Fruit fly (Drosophila melanogaster) whole organism, pupa: ENCODE data around the gene Surf1.

Experiments
- CG10348 ChIP-seq: fragments of 200-800 bp; sonication (Bioruptor generic); IDR thresholded peaks from 2 replicates; pipeline ENCODE4 v1.3.6; 2022; ENCODE audit warnings: missing biosample characterization, missing genetic modification characterization
- CG12605 ChIP-seq: fragments of 200-800 bp; sonication (Bioruptor generic); IDR thresholded peaks from 2 replicates; pipeline ENCODE4 v1.3.6; 2022; ENCODE audit warnings: missing biosample characterization, missing genetic modification characterization
- CG13204 ChIP-seq: fragments of 200-800 bp; sonication (Bioruptor generic); optimal IDR thresholded peaks from 2 replicates; lab custom pipeline; 2018; ENCODE audit warnings: missing biosample characterization, mild to moderate bottlenecking, missing genetic modification characterization, moderate library complexity
- CG14655 ChIP-seq: fragments of 200-800 bp; sonication (Bioruptor generic); optimal IDR thresholded peaks from 3 replicates; lab custom pipeline; 2017; ENCODE audit warnings: mild to moderate bottlenecking, missing biosample characterization, missing genetic modification reagents, missing genetic modification characterization
- CG15710 ChIP-seq: fragments of 200-800 bp; sonication (Bioruptor generic); optimal IDR thresholded peaks from 2 replicates; lab custom pipeline; 2018; ENCODE audit warnings: missing biosample characterization, mild to moderate bottlenecking, missing genetic modification characterization, moderate library complexity
- CG17806 ChIP-seq: fragments of 200-800 bp; sonication (Bioruptor generic); optimal IDR thresholded peaks from 2 replicates; lab custom pipeline; 2018; ENCODE audit warnings: missing biosample characterization, mild to moderate bottlenecking, missing genetic modification characterization, moderate library complexity
- CG32121 ChIP-seq: fragments of 200-800 bp; sonication (Bioruptor generic); IDR thresholded peaks from 2 replicates; pipeline ENCODE4 v1.3.6; 2022; ENCODE audit warnings: missing biosample characterization, missing genetic modification characterization
- CG34367 ChIP-seq: fragments of 200-800 bp; sonication (Bioruptor generic); optimal IDR thresholded peaks from 2 replicates; lab custom pipeline; 2018; ENCODE audit warnings: missing biosample characterization, mild to moderate bottlenecking, missing genetic modification characterization
- CG4496 ChIP-seq: fragments of 200-800 bp; sonication (Bioruptor generic); IDR thresholded peaks from 3 replicates; pipeline ENCODE4 v1.3.6; 2022; ENCODE audit warnings: missing biosample characterization, missing genetic modification characterization
- CG8159 ChIP-seq: fragments of 200-800 bp; sonication (Bioruptor generic); optimal IDR thresholded peaks from 3 replicates; lab custom pipeline; 2018; ENCODE audit warnings: missing biosample characterization, mild to moderate bottlenecking, missing genetic modification characterization, moderate library complexity
- CG8301 ChIP-seq: fragments of 200-800 bp; sonication (Bioruptor generic); optimal IDR thresholded peaks from 2 replicates; lab custom pipeline; 2018; ENCODE audit warnings: missing biosample characterization, mild to moderate bottlenecking, missing genetic modification characterization
- CG9948 ChIP-seq: fragments of 200-800 bp; sonication (Bioruptor generic); optimal IDR thresholded peaks from 2 replicates; lab custom pipeline; 2018; ENCODE audit warnings: missing biosample characterization, mild to moderate bottlenecking, missing genetic modification characterization, moderate library complexity
- D1 ChIP-seq: fragments of 200-800 bp; sonication (Bioruptor generic); optimal IDR thresholded peaks from 2 replicates; lab custom pipeline; 2018; ENCODE audit warnings: missing biosample characterization, mild to moderate bottlenecking, missing genetic modification characterization, moderate library complexity
- EcR ChIP-seq: fragments of 200-800 bp; sonication (Bioruptor generic); optimal IDR thresholded peaks from 3 replicates; lab custom pipeline; 2019; ENCODE audit warnings: missing biosample characterization, missing genetic modification characterization, mild to moderate bottlenecking, moderate library complexity, missing genetic modification reagents
- Ets98B ChIP-seq: fragments of 200-800 bp; sonication (Bioruptor generic); IDR thresholded peaks from 2 replicates; pipeline ENCODE4 v1.3.6; 2022; ENCODE audit warnings: missing biosample characterization, missing genetic modification characterization
- Pif1A ChIP-seq: fragments of 200-800 bp; sonication (Bioruptor generic); optimal IDR thresholded peaks from 3 replicates; lab custom pipeline; 2016; ENCODE audit warnings: missing biosample characterization, missing genetic modification characterization
- Pif1B ChIP-seq: fragments of 200-800 bp; sonication (Bioruptor generic); optimal IDR thresholded peaks from 3 replicates; lab custom pipeline; 2016; ENCODE audit warnings: missing biosample characterization, missing genetic modification characterization
- Snoo ChIP-seq: fragments of 200-800 bp; sonication (Bioruptor generic); optimal IDR thresholded peaks from 3 replicates; lab custom pipeline; 2017; ENCODE audit warnings: missing biosample characterization, mild to moderate bottlenecking, missing genetic modification characterization, inconsistent platforms
- fd96Ca ChIP-seq: fragments of 200-800 bp; sonication (Bioruptor generic); IDR thresholded peaks from 3 replicates; pipeline ENCODE4 v1.3.6; 2022; ENCODE audit warnings: missing biosample characterization, missing genetic modification characterization
- gl ChIP-seq: fragments of 200-800 bp; sonication (Bioruptor generic); optimal IDR thresholded peaks from 2 replicates; lab custom pipeline; 2018; ENCODE audit warnings: missing biosample characterization, mild to moderate bottlenecking, missing genetic modification characterization
- rn ChIP-seq: fragments of 200-800 bp; sonication (Bioruptor generic); IDR thresholded peaks from 2 replicates; pipeline ENCODE4 v1.3.6; 2022; ENCODE audit warnings: missing biosample characterization, missing genetic modification characterization

The Surf1 gene

DNA sequence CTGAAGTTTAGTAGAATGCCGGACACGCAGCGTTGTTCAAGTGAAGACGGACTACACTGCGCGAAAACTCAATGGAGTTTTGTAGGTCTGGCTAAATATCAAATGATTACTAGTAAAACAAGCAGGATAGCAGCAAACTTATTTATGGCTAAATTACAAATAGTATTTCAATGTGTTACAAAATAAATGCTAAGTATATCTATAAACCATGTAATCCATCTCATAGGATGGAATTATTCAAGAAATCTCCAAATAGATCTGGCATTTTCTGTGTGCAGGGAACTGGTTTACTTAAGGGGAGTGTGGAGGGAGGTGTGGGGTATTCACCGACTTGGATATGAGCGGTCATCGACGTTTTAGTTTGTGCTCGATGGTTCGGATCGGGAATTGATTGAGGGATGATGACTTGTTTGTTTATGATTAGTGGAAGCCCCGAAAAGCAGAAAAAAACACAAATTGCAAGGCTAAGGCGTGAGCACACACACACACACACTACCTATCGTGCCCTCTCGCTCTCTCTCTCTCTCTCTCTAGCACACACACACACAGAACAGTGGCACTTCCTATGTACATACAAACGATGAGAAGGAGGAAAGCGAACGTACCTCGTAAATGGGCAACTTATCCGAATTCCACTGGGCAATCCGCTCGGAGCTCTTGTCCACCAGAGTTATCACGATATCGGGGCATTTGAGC lies 5.8 kb downstream of the Surf1 start:
- peak; percentile 87 for TF ChIP-seq CG14655 (GFP tag; lab: Kevin White, UChicago)
- peak; percentile 55; the same call in 1 of the 2 replicates for TF ChIP-seq CG32121 (GFP tag; lab: Robert Waterston, UW)
- TF ChIP-seq CG15710 = peak; percentile 84
- peak; percentile 87 for TF ChIP-seq CG8301 (tag; lab: Kevin White, UChicago)
- TF ChIP-seq fd96Ca = no peak
- TF ChIP-seq Snoo (tag; lab: Kevin White, UChicago) = peak; percentile 45
- TF ChIP-seq CG8159 (tag; lab: Kevin White, UChicago) = peak; percentile 84
- TF ChIP-seq gl (tag; lab: Kevin White, UChicago) = peak; percentile 66
- peak; percentile 57 for TF ChIP-seq Pif1B (GFP tag; lab: Kevin White, UChicago)
- peak; percentile 63; the same call in 1 of the 2 replicates for TF ChIP-seq CG12605 (GFP tag; lab: Robert Waterston, UW)
- peak; percentile 80 for TF ChIP-seq CG17806 (tag; lab: Kevin White, UChicago)
- TF ChIP-seq Pif1A (GFP tag; lab: Kevin White, UChicago) = peak; percentile 82
- no peak for TF ChIP-seq CG10348
- peak; percentile 77 for TF ChIP-seq Ets98B (GFP tag; lab: Robert Waterston, UW)
- TF ChIP-seq CG34367 = peak; percentile 82
- no peak for TF ChIP-seq rn (GFP tag; lab: Robert Waterston, UW)
- peak; percentile 92 for TF ChIP-seq CG9948
- no peak for TF ChIP-seq D1 (tag; lab: Kevin White, UChicago)
- peak; percentile 66 for TF ChIP-seq CG13204 (GFP tag; lab: Kevin White, UChicago)
- peak; percentile 95 for TF ChIP-seq EcR (GFP tag; lab: Kevin White, UChicago)
- peak; percentile 71 for TF ChIP-seq CG4496 (GFP tag; lab: Robert Waterston, UW)

DNA sequence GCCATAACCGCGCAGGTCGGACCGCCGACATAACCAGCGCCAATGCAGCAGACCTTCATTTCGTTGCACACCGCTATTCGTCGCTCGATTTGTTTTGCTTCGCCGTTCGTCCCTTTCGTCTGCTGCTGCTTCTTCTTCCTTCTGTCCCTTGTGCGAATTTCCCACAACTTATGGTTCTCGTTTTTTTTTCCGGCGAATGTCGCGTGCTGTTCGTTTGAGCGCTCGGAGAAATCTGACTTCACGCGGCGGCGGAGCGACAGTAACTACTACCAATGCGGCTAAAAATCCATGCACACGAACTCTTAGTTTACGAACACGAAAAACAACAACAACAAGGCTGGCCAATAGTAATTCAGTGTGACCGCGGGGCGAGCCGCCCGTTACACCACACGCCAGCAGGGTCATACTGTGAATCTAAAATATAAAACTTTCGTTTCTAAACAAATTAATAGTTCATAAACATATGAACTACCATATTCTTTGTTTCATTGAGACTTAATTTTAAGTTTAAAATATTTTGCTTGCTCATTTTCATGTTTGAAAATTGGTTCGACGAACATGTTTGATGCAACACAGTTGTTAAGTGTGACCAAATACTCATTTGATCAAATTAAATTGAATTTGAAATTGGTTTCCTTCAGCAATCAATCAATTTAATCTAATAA lies 6.5 kb downstream of the Surf1 start, which contains the start of gene sgl:
Gene sgl (minus strand): TSS at position 271 of the 665 bp plus-strand sequence.
- TF ChIP-seq CG8301 (tag; lab: Kevin White, UChicago) = peak; percentile 28
- peak; percentile 51 for TF ChIP-seq Snoo (tag; lab: Kevin White, UChicago)
- TF ChIP-seq CG14655 (GFP tag; lab: Kevin White, UChicago) = no peak
- TF ChIP-seq CG10348 = no peak
- TF ChIP-seq D1 (tag; lab: Kevin White, UChicago) = no peak
- TF ChIP-seq fd96Ca = peak; percentile 75
- peak; percentile 64 for TF ChIP-seq Ets98B (GFP tag; lab: Robert Waterston, UW)
- peak; percentile 56 for TF ChIP-seq Pif1B (GFP tag; lab: Kevin White, UChicago)
- TF ChIP-seq CG15710 = peak; percentile 39
- TF ChIP-seq CG34367 = no peak
- TF ChIP-seq gl (tag; lab: Kevin White, UChicago) = peak; percentile 38
- peak; percentile 87 for TF ChIP-seq CG4496 (GFP tag; lab: Robert Waterston, UW)
- TF ChIP-seq CG9948 = no peak
- peak; percentile 78 for TF ChIP-seq CG32121 (GFP tag; lab: Robert Waterston, UW)
- TF ChIP-seq CG12605 (GFP tag; lab: Robert Waterston, UW) = peak; percentile 76
- TF ChIP-seq EcR (GFP tag; lab: Kevin White, UChicago) = peak; percentile 33
- TF ChIP-seq CG13204 (GFP tag; lab: Kevin White, UChicago) = no peak
- peak; percentile 49 for TF ChIP-seq CG8159 (tag; lab: Kevin White, UChicago)
- TF ChIP-seq Pif1A (GFP tag; lab: Kevin White, UChicago) = peak; percentile 26
- no peak for TF ChIP-seq rn (GFP tag; lab: Robert Waterston, UW)
- TF ChIP-seq CG17806 (tag; lab: Kevin White, UChicago) = peak; percentile 26

DNA sequence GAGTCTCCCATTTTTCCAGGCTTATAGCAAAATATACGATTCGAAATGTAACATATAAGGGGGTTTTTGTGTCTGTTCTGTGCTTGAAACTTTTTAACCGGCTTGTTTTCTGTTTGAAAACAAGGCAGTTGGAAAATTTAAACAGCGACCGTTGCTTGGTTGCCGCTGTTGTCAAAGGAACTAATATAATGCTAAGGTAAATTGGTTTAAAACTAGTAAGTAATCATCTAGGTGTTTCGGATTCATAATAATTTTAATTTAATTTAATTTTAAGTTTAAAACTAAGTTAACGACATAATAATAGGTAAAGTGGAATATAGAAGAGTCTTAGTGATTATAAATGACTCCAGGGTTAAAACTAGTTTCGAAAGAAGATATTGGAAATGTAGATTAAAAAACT lies 9.7 kb downstream of the Surf1 start, which contains the start of gene CG10064:
Gene CG10064 (minus strand): TSS at position 101 of the 400 bp plus-strand sequence.
- TF ChIP-seq CG14655 (GFP tag; lab: Kevin White, UChicago) (no peak), Pif1B (GFP tag; lab: Kevin White, UChicago) (no peak), gl (tag; lab: Kevin White, UChicago) (no peak), Ets98B (GFP tag; lab: Robert Waterston, UW) (no peak), CG13204 (GFP tag; lab: Kevin White, UChicago) (no peak), D1 (tag; lab: Kevin White, UChicago) (no peak), rn (GFP tag; lab: Robert Waterston, UW) (no peak), CG10348 (no peak), CG12605 (GFP tag; lab: Robert Waterston, UW) (no peak), EcR (GFP tag; lab: Kevin White, UChicago) (no peak), CG4496 (GFP tag; lab: Robert Waterston, UW) (no peak), CG9948 (no peak), CG8159 (tag; lab: Kevin White, UChicago) (no peak), fd96Ca (no peak), Snoo (tag; lab: Kevin White, UChicago) (no peak), CG15710 (no peak)

DNA sequence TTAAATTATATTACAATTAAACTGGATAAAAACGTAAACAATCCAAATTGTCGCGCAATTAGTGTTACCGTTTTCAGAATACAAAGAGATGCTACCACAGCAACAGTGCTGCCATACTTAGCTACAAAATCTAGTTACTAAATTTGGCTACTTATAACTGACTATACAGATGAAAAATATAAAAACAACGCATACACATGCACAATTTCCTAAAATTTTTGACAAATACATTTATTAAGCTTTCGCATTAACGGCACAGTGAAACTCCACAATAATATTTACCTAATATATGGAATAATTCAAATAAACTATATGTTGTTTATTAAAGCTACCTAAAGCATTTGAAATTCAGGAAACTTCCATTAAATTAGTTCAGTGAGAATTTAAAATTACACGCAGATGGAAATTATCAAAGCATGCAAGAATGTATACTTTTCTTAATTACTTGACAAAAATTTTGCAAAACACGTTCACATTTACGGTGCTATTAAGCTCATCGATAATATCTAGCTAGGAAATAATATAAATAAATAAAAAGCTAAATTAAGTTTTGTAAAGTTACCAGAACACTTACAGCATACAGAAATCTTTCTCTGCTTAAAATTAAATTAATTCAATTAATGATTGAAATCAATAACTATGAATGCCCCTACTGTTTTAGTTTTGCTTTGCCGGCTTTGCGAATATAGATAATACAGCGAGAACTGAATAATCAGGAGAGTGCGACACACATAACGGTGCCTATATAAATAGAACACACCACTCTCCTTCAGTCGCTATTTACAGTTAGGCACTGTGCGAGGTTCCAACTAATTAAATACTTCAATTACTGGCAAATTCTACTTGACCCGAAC lies 11.0 kb downstream of the Surf1 start, which contains the start of the genes Mis12 and CG9953:
Gene Mis12 (minus strand): TSS at position 88 of the 854 bp plus-strand sequence.
Gene CG9953 (plus strand): TSS at position 698 of the 854 bp plus-strand sequence.
- TF ChIP-seq CG15710 (peak; percentile 44), Pif1A (GFP tag; lab: Kevin White, UChicago) (no peak), Snoo (tag; lab: Kevin White, UChicago) (no peak), CG9948 (peak; percentile 29), CG14655 (GFP tag; lab: Kevin White, UChicago) (no peak), Ets98B (GFP tag; lab: Robert Waterston, UW) (peak; percentile 47; the same call in 1 of the 2 replicates), gl (tag; lab: Kevin White, UChicago) (peak; percentile 26), CG13204 (GFP tag; lab: Kevin White, UChicago) (no peak), CG10348 (no peak), CG8159 (tag; lab: Kevin White, UChicago) (peak; percentile 49), CG4496 (GFP tag; lab: Robert Waterston, UW) (peak; percentile 57; the same call in 2 of the 3 replicates), Pif1B (GFP tag; lab: Kevin White, UChicago) (no peak), fd96Ca (no peak), CG32121 (GFP tag; lab: Robert Waterston, UW) (no peak), D1 (tag; lab: Kevin White, UChicago) (no peak), EcR (GFP tag; lab: Kevin White, UChicago) (peak; percentile 13), CG34367 (peak; percentile 2), CG17806 (tag; lab: Kevin White, UChicago) (no peak), CG8301 (tag; lab: Kevin White, UChicago) (peak; percentile 8), CG12605 (GFP tag; lab: Robert Waterston, UW) (peak; percentile 43; the same call in 1 of the 2 replicates), rn (GFP tag; lab: Robert Waterston, UW) (no peak)
